Worm (Caenorhabditis elegans) whole organism, L1 larva: Measurements from ENCODE around the gene ubc-26.

Source experiments
- F16B12.6 ChIP-seq: fragments of 150-350 bp; optimal IDR thresholded peaks from 2 replicates; lab custom pipeline; 2014; ENCODE audit warnings: missing biosample characterization, missing genetic modification characterization
- alr-1 ChIP-seq: fragments of 200-800 bp; sonication (Bioruptor generic); optimal IDR thresholded peaks from 2 replicates; lab custom pipeline; 2018; ENCODE audit warnings: borderline replicate concordance, mild to moderate bottlenecking, missing genetic modification characterization, missing compliant biosample characterization
- ceh-82 ChIP-seq, 3 experiments: fragments of 150-350 bp in 1 of 3; sonication (generic microtip) in 2 of 3; optimal IDR thresholded peaks; 2 replicates each; lab custom pipeline; 2014 to 2017; ENCODE audit warnings: missing biosample characterization in 3 of 3, missing genetic modification characterization in 3 of 3
- ces-1 ChIP-seq: fragments of 150-350 bp; optimal IDR thresholded peaks from 2 replicates; lab custom pipeline; 2014; ENCODE audit warnings: missing biosample characterization, missing genetic modification reagents, missing genetic modification characterization
- dpl-1 ChIP-seq, 3 experiments: fragments of 150-350 bp in 2 of 3; sonication (generic microtip) in 1 of 3; optimal IDR thresholded peaks; 2 replicates each; lab custom pipeline; 2014 to 2017; ENCODE audit warnings: missing biosample characterization in 3 of 3, missing genetic modification characterization in 3 of 3, missing genetic modification reagents in 3 of 3
- dsc-1 ChIP-seq: sonication (generic microtip); optimal IDR thresholded peaks from 2 replicates; lab custom pipeline; 2016; ENCODE audit warnings: mild to moderate bottlenecking, missing genetic modification characterization, missing compliant biosample characterization
- efl-1 ChIP-seq, 4 experiments: fragments of 150-350 bp; optimal IDR thresholded peaks in 3 of 4; peaks in 1 of 4; 1 replicate in 1 of 4; 2 replicates in 3 of 4; lab custom pipeline; 2014; ENCODE audit warnings: missing biosample characterization in 2 of 4, missing genetic modification characterization in 2 of 4, missing genetic modification reagents in 2 of 4
- egl-27 ChIP-seq, 2 experiments: fragments of 150-350 bp in 1 of 2; sonication (generic microtip); optimal IDR thresholded peaks; 3 replicates each; lab custom pipeline; 2017 to 2018; ENCODE audit warnings: missing biosample characterization in 2 of 2, missing genetic modification characterization in 2 of 2, missing genetic modification reagents in 2 of 2
- elt-3 ChIP-seq, 6 experiments: fragments of 150-350 bp in 1 of 6; sonication (generic microtip); optimal IDR thresholded peaks; 2 replicates each; lab custom pipeline; 2017 to 2018; ENCODE audit warnings: missing biosample characterization in 6 of 6, missing genetic modification characterization in 6 of 6, inconsistent platforms in 1 of 6
- fos-1 ChIP-seq: fragments of 150-350 bp; optimal IDR thresholded peaks from 2 replicates; lab custom pipeline; 2014; ENCODE audit warnings: missing biosample characterization, missing genetic modification characterization
- grh-1 ChIP-seq: fragments of 200-800 bp; sonication (Bioruptor generic); IDR thresholded peaks from 2 replicates; pipeline ENCODE4 v1.3.6; 2022; ENCODE audit warnings: missing genetic modification reagents, missing genetic modification characterization, missing compliant biosample characterization
- hpl-2 ChIP-seq: fragments of 150-350 bp; optimal IDR thresholded peaks from 2 replicates; lab custom pipeline; 2014; ENCODE audit warnings: missing biosample characterization, missing genetic modification reagents, missing genetic modification characterization
- isw-1 ChIP-seq: fragments of 200-800 bp; sonication (Bioruptor generic); IDR thresholded peaks from 2 replicates; pipeline ENCODE4 v1.3.6; 2022; ENCODE audit warnings: missing genetic modification characterization, missing compliant biosample characterization
- lin-14 ChIP-seq: fragments of 200-800 bp; sonication (Bioruptor generic); optimal IDR thresholded peaks from 2 replicates; lab custom pipeline; 2018; ENCODE audit warnings: mild to moderate bottlenecking, missing genetic modification characterization, moderate library complexity, missing compliant biosample characterization
- lin-35 ChIP-seq, 2 experiments: fragments of 150-350 bp; optimal IDR thresholded peaks; 2 replicates each; lab custom pipeline; 2014; ENCODE audit warnings: missing biosample characterization in 2 of 2, missing genetic modification characterization in 2 of 2, missing genetic modification reagents in 2 of 2
- lir-3 ChIP-seq: sonication (generic microtip); optimal IDR thresholded peaks from 2 replicates; lab custom pipeline; 2016; ENCODE audit warnings: mild to moderate bottlenecking, missing genetic modification characterization, moderate library complexity, missing compliant biosample characterization; ENCODE audit not compliant: poor library complexity
- mdl-1 ChIP-seq, 2 experiments: fragments of 150-350 bp; optimal IDR thresholded peaks; 2 replicates each; lab custom pipeline; 2014 to 2017; ENCODE audit warnings: missing biosample characterization in 2 of 2, missing genetic modification characterization in 2 of 2, inconsistent platforms in 1 of 2
- mef-2 ChIP-seq: fragments of 150-350 bp; optimal IDR thresholded peaks from 2 replicates; lab custom pipeline; 2014; ENCODE audit warnings: missing biosample characterization, missing genetic modification characterization
- mep-1 ChIP-seq: fragments of 150-350 bp; optimal IDR thresholded peaks from 2 replicates; lab custom pipeline; 2014; ENCODE audit warnings: missing biosample characterization, missing genetic modification characterization
- nhr-19 ChIP-seq: fragments of 200-800 bp; sonication (Bioruptor generic); conservative IDR thresholded peaks from 2 replicates; pipeline ENCODE4 v1.3.6; 2022; ENCODE audit warnings: missing genetic modification characterization, missing compliant biosample characterization
- nhr-237 ChIP-seq: fragments of 150-350 bp; optimal IDR thresholded peaks from 2 replicates; lab custom pipeline; 2014; ENCODE audit warnings: missing biosample characterization, missing genetic modification characterization
- nhr-47 ChIP-seq: sonication (generic microtip); optimal IDR thresholded peaks from 2 replicates; lab custom pipeline; 2016; ENCODE audit warnings: mild to moderate bottlenecking, missing genetic modification characterization, moderate library complexity, missing compliant biosample characterization
- nhr-71 ChIP-seq: sonication (generic microtip); optimal IDR thresholded peaks from 2 replicates; lab custom pipeline; 2016; ENCODE audit warnings: mild to moderate bottlenecking, missing genetic modification characterization, moderate library complexity, missing compliant biosample characterization
- nhr-76 ChIP-seq: sonication (generic microtip); optimal IDR thresholded peaks from 2 replicates; lab custom pipeline; 2017; ENCODE audit warnings: missing biosample characterization, missing genetic modification characterization
- nhr-84 ChIP-seq: sonication (generic microtip); optimal IDR thresholded peaks from 2 replicates; lab custom pipeline; 2017; ENCODE audit warnings: missing biosample characterization, missing genetic modification characterization
- nhr-85 ChIP-seq: sonication (generic microtip); peaks from one replicate; lab custom pipeline; 2016; ENCODE audit warnings: missing genetic modification characterization, inconsistent platforms, missing compliant biosample characterization
- nhr-90 ChIP-seq: sonication (generic microtip); optimal IDR thresholded peaks from 2 replicates; lab custom pipeline; 2016; ENCODE audit warnings: mild to moderate bottlenecking, missing genetic modification characterization, missing compliant biosample characterization; ENCODE audit not compliant: poor library complexity
- pag-3 ChIP-seq: sonication (generic microtip); optimal IDR thresholded peaks from 2 replicates; lab custom pipeline; 2017; ENCODE audit warnings: missing genetic modification characterization, mild to moderate bottlenecking, missing compliant biosample characterization, antibody characterized with exemption, borderline replicate concordance; ENCODE audit not compliant: insufficient read depth
- rnt-1 ChIP-seq: sonication (generic microtip); optimal IDR thresholded peaks from 2 replicates; lab custom pipeline; 2016; ENCODE audit warnings: mild to moderate bottlenecking, missing genetic modification characterization, moderate library complexity, missing compliant biosample characterization
- sup-37 ChIP-seq: fragments of 200-800 bp; sonication (Bioruptor generic); optimal IDR thresholded peaks from 2 replicates; lab custom pipeline; 2018; ENCODE audit warnings: mild to moderate bottlenecking, missing genetic modification characterization, missing compliant biosample characterization
- swsn-7 ChIP-seq: sonication (generic microtip); optimal IDR thresholded peaks from 2 replicates; lab custom pipeline; 2016; ENCODE audit warnings: missing genetic modification characterization, missing compliant biosample characterization
- tbx-2 ChIP-seq: sonication (generic microtip); optimal IDR thresholded peaks from 2 replicates; lab custom pipeline; 2016; ENCODE audit warnings: missing genetic modification characterization, missing compliant biosample characterization
- unc-98 ChIP-seq: fragments of 200-800 bp; sonication (Bioruptor generic); IDR thresholded peaks from 2 replicates; pipeline ENCODE4 v1.3.6; 2022; ENCODE audit warnings: missing genetic modification characterization, missing compliant biosample characterization
- vab-15 ChIP-seq: sonication (generic microtip); optimal IDR thresholded peaks from 2 replicates; lab custom pipeline; 2017; ENCODE audit warnings: missing genotype, mild to moderate bottlenecking, missing genetic modification characterization, missing compliant biosample characterization

ubc-26 gene

DNA sequence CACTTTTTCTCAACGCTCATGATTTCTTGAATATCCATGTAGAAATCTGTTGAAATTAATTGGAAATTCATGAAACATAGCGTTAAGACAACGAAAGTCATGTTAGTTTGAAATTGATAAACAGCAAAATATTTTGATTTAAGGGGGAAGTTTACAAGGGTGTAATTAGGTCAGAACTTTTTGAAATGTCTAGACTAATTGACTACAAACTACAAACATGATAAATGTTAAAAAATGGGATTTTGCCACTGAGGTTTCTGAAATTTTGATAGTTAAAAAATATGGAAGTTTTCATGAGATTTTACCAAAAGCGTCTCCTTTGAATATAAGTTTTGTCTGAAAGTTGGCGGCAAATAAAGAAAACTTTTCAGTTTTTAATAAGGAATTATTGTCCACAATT, 37.7 kb upstream of the ubc-26 start, which contains the start of gene irld-65:
TSS of gene irld-65 (minus strand) at position 101 of the 400 bp plus-strand sequence.
- TF ChIP-seq dsc-1 (tag; lab: Kevin White, UChicago) (no peak), nhr-237 (no peak), tbx-2 (tag; lab: Kevin White, UChicago) (no peak), mdl-1 (tag; optimal IDR thresholded peaks at IDR 0.05; lab: Kevin White, UChicago) (no peak), nhr-47 (tag; lab: Kevin White, UChicago) (no peak), unc-98 (GFP tag; lab: Robert Waterston, UW) (no peak), rnt-1 (tag; lab: Kevin White, UChicago) (no peak), nhr-19 (GFP tag; lab: Robert Waterston, UW) (no peak), grh-1 (no peak)

DNA sequence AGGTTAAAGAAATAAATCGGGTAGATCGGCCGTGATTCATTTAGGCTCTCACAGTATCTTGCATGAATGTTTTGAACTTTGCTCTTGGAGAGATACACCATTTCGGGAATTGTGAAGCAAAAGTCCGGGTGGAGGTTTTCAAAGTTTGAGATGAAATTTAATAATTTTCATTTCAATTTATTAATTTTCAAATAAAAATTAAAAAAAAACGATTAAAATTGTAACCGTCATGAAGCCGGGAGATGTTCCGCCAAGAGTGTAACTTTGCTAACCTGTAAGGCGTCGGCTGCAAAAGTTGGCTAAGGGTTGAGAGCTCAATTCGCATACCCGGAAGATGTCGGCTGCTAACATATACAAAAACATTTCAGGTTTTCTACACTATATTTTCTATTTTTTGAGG, 34.2 kb upstream of the ubc-26 start, which contains the start of gene irld-67:
TSS of gene irld-67 (minus strand) at position 101 of the 400 bp plus-strand sequence.
- TF ChIP-seq elt-3 (tag; optimal IDR thresholded peaks at IDR 0.05; lab: Kevin White, UChicago) = no peak
- TF ChIP-seq nhr-47 (tag; lab: Kevin White, UChicago) = no peak
- no peak for TF ChIP-seq alr-1 (tag; lab: Kevin White, UChicago)
- TF ChIP-seq lin-35 (GFP tag; optimal IDR thresholded peaks at IDR 0.05; lab: Kevin White, UChicago) = no peak
- no peak for TF ChIP-seq lir-3 (tag; lab: Kevin White, UChicago)
- TF ChIP-seq nhr-84 (tag; lab: Kevin White, UChicago) = no peak
- no peak for TF ChIP-seq unc-98 (GFP tag; lab: Robert Waterston, UW)
- no peak for TF ChIP-seq mep-1 (tag; lab: Kevin White, UChicago)
- TF ChIP-seq egl-27 (tag; optimal IDR thresholded peaks at IDR 0.05; lab: Kevin White, UChicago) = no peak
- TF ChIP-seq hpl-2 (GFP tag; lab: Kevin White, UChicago) = no peak
- TF ChIP-seq nhr-85 (tag; lab: Kevin White, UChicago) = no peak
- TF ChIP-seq F16B12.6 (tag; lab: Kevin White, UChicago) = no peak
- no peak for TF ChIP-seq isw-1 (GFP tag; lab: Robert Waterston, UW)

DNA sequence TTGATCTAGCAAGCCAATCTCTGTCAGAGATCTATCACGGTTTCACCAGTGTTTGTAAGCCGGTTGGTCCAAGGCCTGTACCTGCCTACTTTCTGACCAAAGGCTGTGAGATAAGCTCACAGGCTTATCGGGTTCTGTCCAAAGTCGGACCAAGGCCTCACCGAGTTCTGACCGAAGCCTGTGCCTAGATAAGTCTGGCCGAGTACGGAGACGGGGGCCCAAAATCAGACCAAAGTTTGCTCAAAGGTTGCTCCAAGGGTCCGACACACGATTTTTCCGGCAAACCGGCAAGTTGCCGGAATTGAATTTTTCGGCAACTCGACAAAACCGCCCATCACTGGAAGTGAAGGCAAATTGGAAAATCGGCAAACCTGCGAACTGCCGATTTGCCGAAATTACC, 31.4 kb upstream of the ubc-26 start:
- TF ChIP-seq pag-3 (tag; lab: Kevin White, UChicago) (no peak), hpl-2 (GFP tag; lab: Kevin White, UChicago) (no peak), ceh-82 (tag; optimal IDR thresholded peaks at IDR 0.05; lab: Kevin White, UChicago) (no peak), tbx-2 (tag; lab: Kevin White, UChicago) (no peak), alr-1 (tag; lab: Kevin White, UChicago) (no peak), efl-1 (optimal IDR thresholded peaks at IDR 0.05; lab: Kevin White, UChicago) (no peak), efl-1 (GFP tag; optimal IDR thresholded peaks at IDR 0.05 in 1 of 2; lab: Kevin White, UChicago) (peak in 1 of 2 experiments; percentile 65), mef-2 (tag; lab: Kevin White, UChicago) (no peak), vab-15 (no peak)

DNA sequence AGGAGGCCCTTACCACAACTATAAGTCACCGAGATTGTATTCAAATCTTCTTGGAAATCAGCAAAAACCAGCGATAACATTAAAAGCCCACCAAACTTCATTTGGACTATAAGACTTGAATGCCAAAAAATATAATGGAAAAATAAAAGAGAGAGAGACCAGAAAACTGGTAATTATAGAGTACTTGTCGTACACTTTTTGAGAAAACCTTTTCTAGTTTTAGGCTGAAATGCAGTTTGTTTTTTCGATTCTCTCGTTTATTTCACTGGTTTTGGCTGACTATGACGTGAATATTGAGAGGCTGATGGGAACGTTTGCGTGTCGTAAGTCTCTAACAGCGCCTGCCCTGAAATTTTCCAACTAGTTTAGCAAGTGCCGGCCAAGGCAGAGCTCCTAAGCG, 30.4 kb upstream of the ubc-26 start, which contains the start of the genes irld-64 and irld-63:
TSS of gene irld-64 (minus strand) at position 101 of the 400 bp plus-strand sequence.
TSS of gene irld-63 (plus strand) at position 230 of the 400 bp plus-strand sequence.
- TF ChIP-seq nhr-90 (tag; lab: Kevin White, UChicago) = no peak
- TF ChIP-seq nhr-76 (tag; lab: Kevin White, UChicago) = no peak
- TF ChIP-seq dpl-1 (GFP tag; optimal IDR thresholded peaks at IDR 0.05; lab: Kevin White, UChicago) = no peak
- no peak for TF ChIP-seq fos-1 (tag; lab: Kevin White, UChicago)
- TF ChIP-seq egl-27 (tag; optimal IDR thresholded peaks at IDR 0.05; lab: Kevin White, UChicago) = no peak
- TF ChIP-seq swsn-7 = no peak
- no peak for TF ChIP-seq ces-1 (GFP tag; lab: Kevin White, UChicago)
- no peak for TF ChIP-seq nhr-71
- no peak for TF ChIP-seq lin-14 (GFP tag; lab: Kevin White, UChicago)
- TF ChIP-seq nhr-19 (GFP tag; lab: Robert Waterston, UW) = no peak
- TF ChIP-seq sup-37 (GFP tag; lab: Kevin White, UChicago) = no peak
